Fruit fly (Drosophila melanogaster) whole organism, embryonic: ENCODE results near the gene schlank.

ENCODE experiments used
- C15 ChIP-seq: fragments of 200-800 bp; sonication (Bioruptor generic); IDR thresholded peaks from 3 replicates; pipeline ENCODE4 v1.3.6; 2022; ENCODE audit warnings: missing biosample characterization, missing genetic modification characterization
- CG11247 ChIP-seq: fragments of 200-800 bp; sonication (Bioruptor generic); IDR thresholded peaks from 2 replicates; pipeline ENCODE4 v1.3.6; 2022; ENCODE audit warnings: missing biosample characterization, missing genetic modification characterization
- CG11723 ChIP-seq: fragments of 200-800 bp; sonication (Bioruptor generic); optimal IDR thresholded peaks from 2 replicates; lab custom pipeline; 2017; ENCODE audit warnings: missing biosample characterization, mild to moderate bottlenecking, missing genetic modification characterization
- CG13287 ChIP-seq: fragments of 200-800 bp; sonication (Bioruptor generic); IDR thresholded peaks from 2 replicates; pipeline ENCODE4 v1.3.6; 2022; ENCODE audit warnings: missing biosample characterization, missing genetic modification characterization; ENCODE audit not compliant: partially characterized antibody
- CG13775 ChIP-seq: fragments of 200-800 bp; sonication (Bioruptor generic); optimal IDR thresholded peaks from 3 replicates; lab custom pipeline; 2017; ENCODE audit warnings: missing biosample characterization, mild to moderate bottlenecking, missing genetic modification characterization
- CG15073 ChIP-seq: fragments of 200-800 bp; sonication (Bioruptor generic); optimal IDR thresholded peaks from 2 replicates; lab custom pipeline; 2016; ENCODE audit warnings: missing biosample characterization, missing genetic modification characterization
- CG15696 ChIP-seq: fragments of 200-800 bp; sonication (Bioruptor generic); optimal IDR thresholded peaks from 2 replicates; lab custom pipeline; 2019; ENCODE audit warnings: missing biosample characterization, mild to moderate bottlenecking, missing genetic modification characterization, moderate library complexity
- CG18262 ChIP-seq: fragments of 200-800 bp; optimal IDR thresholded peaks from 3 replicates; lab custom pipeline; 2019; ENCODE audit warnings: missing biosample characterization, mild to moderate bottlenecking, missing genetic modification characterization, moderate library complexity
- CG2202 ChIP-seq: fragments of 200-800 bp; sonication (Bioruptor generic); optimal IDR thresholded peaks from 2 replicates; lab custom pipeline; 2018; ENCODE audit warnings: missing biosample characterization, mild to moderate bottlenecking, missing genetic modification characterization
- CG30431 ChIP-seq: fragments of 200-800 bp; sonication (Bioruptor generic); optimal IDR thresholded peaks from 2 replicates; lab custom pipeline; 2017; ENCODE audit warnings: missing biosample characterization, missing genetic modification characterization
- CG31365 ChIP-seq: fragments of 200-800 bp; sonication (Bioruptor generic); optimal IDR thresholded peaks from 2 replicates; lab custom pipeline; 2018; ENCODE audit warnings: missing biosample characterization, mild to moderate bottlenecking, missing genetic modification characterization
- CG32532 ChIP-seq: fragments of 200-800 bp; sonication (Bioruptor generic); IDR thresholded peaks from 2 replicates; pipeline ENCODE4 v1.3.6; 2022; ENCODE audit warnings: missing biosample characterization, missing genetic modification characterization
- CG4282 ChIP-seq: fragments of 200-800 bp; sonication (Bioruptor generic); optimal IDR thresholded peaks from 2 replicates; lab custom pipeline; 2016; ENCODE audit warnings: missing biosample characterization, missing genetic modification characterization
- CG4328 ChIP-seq: fragments of 200-800 bp; sonication (Bioruptor generic); optimal IDR thresholded peaks from 3 replicates; lab custom pipeline; 2017; ENCODE audit warnings: missing biosample characterization, missing genetic modification reagents, missing genetic modification characterization
- CG4404 ChIP-seq: fragments of 200-800 bp; sonication (Bioruptor generic); IDR thresholded peaks from 2 replicates; pipeline ENCODE4 v1.3.6; 2022; ENCODE audit warnings: missing biosample characterization, missing genetic modification characterization
- CG7271 ChIP-seq: fragments of 200-800 bp; sonication (Bioruptor generic); optimal IDR thresholded peaks from 2 replicates; lab custom pipeline; 2018; ENCODE audit warnings: missing biosample characterization, mild to moderate bottlenecking, missing genetic modification characterization, moderate library complexity
- CG7987 ChIP-seq: fragments of 200-800 bp; sonication (Bioruptor generic); optimal IDR thresholded peaks from 2 replicates; lab custom pipeline; 2018; ENCODE audit warnings: missing biosample characterization, mild to moderate bottlenecking, missing genetic modification characterization, moderate library complexity
- CG9215 ChIP-seq: fragments of 200-800 bp; sonication (Bioruptor generic); IDR thresholded peaks from 2 replicates; pipeline ENCODE4 v1.3.6; 2022; ENCODE audit warnings: missing biosample characterization, missing genetic modification characterization
- CG9437 ChIP-seq: fragments of 200-800 bp; sonication (Bioruptor generic); optimal IDR thresholded peaks from 2 replicates; lab custom pipeline; 2018; ENCODE audit warnings: missing biosample characterization, mild to moderate bottlenecking, missing genetic modification characterization
- Dll ChIP-seq: fragments of 200-800 bp; sonication (Bioruptor generic); IDR thresholded peaks from 4 replicates; pipeline ENCODE4 v1.3.6; 2022; ENCODE audit warnings: missing biosample characterization, missing genetic modification characterization; ENCODE audit not compliant: partially characterized antibody
- H2.0 ChIP-seq: fragments of 200-800 bp; sonication (Bioruptor generic); IDR thresholded peaks from 2 replicates; pipeline ENCODE4 v1.3.6; 2022; ENCODE audit warnings: missing biosample characterization, missing genetic modification characterization
- Hmr ChIP-seq: fragments of 200-800 bp; sonication (Bioruptor generic); optimal IDR thresholded peaks from 3 replicates; lab custom pipeline; 2017; ENCODE audit warnings: mild to moderate bottlenecking, missing biosample characterization, missing genetic modification reagents, missing genetic modification characterization
- Hr3 ChIP-seq: fragments of 200-800 bp; sonication (Bioruptor generic); optimal IDR thresholded peaks from 3 replicates; lab custom pipeline; 2016; ENCODE audit warnings: missing biosample characterization, missing genetic modification characterization
- Hr51 ChIP-seq, 2 experiments: fragments of 200-800 bp; sonication (Bioruptor generic); optimal IDR thresholded peaks; 2 replicates in 1 of 2; 3 replicates in 1 of 2; lab custom pipeline; 2016 to 2018; ENCODE audit warnings: missing biosample characterization in 2 of 2, missing genetic modification characterization in 2 of 2, mild to moderate bottlenecking in 1 of 2, moderate library complexity in 1 of 2
- Mad ChIP-seq: fragments of 200-800 bp; sonication (Bioruptor generic); optimal IDR thresholded peaks from 2 replicates; lab custom pipeline; 2016; ENCODE audit warnings: missing biosample characterization, missing genetic modification characterization
- Max ChIP-seq: fragments of 200-800 bp; sonication (Bioruptor generic); optimal IDR thresholded peaks from 2 replicates; lab custom pipeline; 2016; ENCODE audit warnings: missing biosample characterization, mild to moderate bottlenecking, missing genetic modification characterization
- PHDP ChIP-seq: fragments of 200-800 bp; sonication (Bioruptor generic); optimal IDR thresholded peaks from 3 replicates; lab custom pipeline; 2018; ENCODE audit warnings: missing biosample characterization, mild to moderate bottlenecking, missing genetic modification characterization, moderate library complexity
- Ravus ChIP-seq: fragments of 200-800 bp; sonication (Bioruptor generic); IDR thresholded peaks from 2 replicates; pipeline ENCODE4 v1.3.6; 2022; ENCODE audit warnings: missing biosample characterization, missing genetic modification characterization
- Rfx ChIP-seq: fragments of 200-800 bp; sonication (Bioruptor generic); IDR thresholded peaks from 2 replicates; pipeline ENCODE4 v1.3.6; 2022; ENCODE audit warnings: missing biosample characterization, missing genetic modification characterization
- ara ChIP-seq: fragments of 200-800 bp; sonication (Bioruptor generic); IDR thresholded peaks from 2 replicates; pipeline ENCODE4 v1.3.6; 2022; ENCODE audit warnings: missing biosample characterization, missing genetic modification characterization
- ash1 ChIP-seq: fragments of 200-800 bp; sonication (Bioruptor generic); optimal IDR thresholded peaks from 2 replicates; lab custom pipeline; 2018; ENCODE audit warnings: missing biosample characterization, mild to moderate bottlenecking, missing genetic modification characterization
- bab2 ChIP-seq: fragments of 200-800 bp; sonication (Bioruptor generic); optimal IDR thresholded peaks from 2 replicates; lab custom pipeline; 2016; ENCODE audit warnings: missing biosample characterization, missing genetic modification characterization
- bcd ChIP-seq: fragments of 200-800 bp; sonication (Bioruptor generic); optimal IDR thresholded peaks from 2 replicates; lab custom pipeline; 2017; ENCODE audit warnings: missing biosample characterization, mild to moderate bottlenecking, missing genetic modification characterization
- dm ChIP-seq: fragments of 200-800 bp; sonication (Bioruptor generic); optimal IDR thresholded peaks from 3 replicates; lab custom pipeline; 2016; ENCODE audit warnings: missing biosample characterization, missing genetic modification characterization
- ewg ChIP-seq: fragments of 200-800 bp; sonication (Bioruptor generic); optimal IDR thresholded peaks from 3 replicates; lab custom pipeline; 2017; ENCODE audit warnings: mild to moderate bottlenecking, missing biosample characterization, missing genetic modification reagents, missing genetic modification characterization
- eyg ChIP-seq: fragments of 200-800 bp; sonication (Bioruptor generic); optimal IDR thresholded peaks from 3 replicates; lab custom pipeline; 2016; ENCODE audit warnings: missing biosample characterization, missing genetic modification characterization
- gro ChIP-seq: fragments of 200-800 bp; sonication (Bioruptor generic); optimal IDR thresholded peaks from 2 replicates; lab custom pipeline; 2016; ENCODE audit warnings: missing biosample characterization, missing genetic modification characterization
- gsb ChIP-seq: fragments of 200-800 bp; sonication (Bioruptor generic); IDR thresholded peaks from 2 replicates; pipeline ENCODE4 v1.3.6; 2022; ENCODE audit warnings: missing biosample characterization, missing genetic modification characterization
- h ChIP-seq: fragments of >200 bp; optimal IDR thresholded peaks from 2 replicates; lab custom pipeline; 2017
- inv ChIP-seq: fragments of 200-800 bp; sonication (Bioruptor generic); IDR thresholded peaks from 2 replicates; pipeline ENCODE4 v1.3.6; 2022; ENCODE audit warnings: missing biosample characterization, missing genetic modification characterization; ENCODE audit not compliant: partially characterized antibody
- lilli ChIP-seq: fragments of 200-800 bp; sonication (Bioruptor generic); optimal IDR thresholded peaks from 3 replicates; lab custom pipeline; 2016; ENCODE audit warnings: missing biosample characterization, missing genetic modification characterization
- maf-S ChIP-seq: fragments of 200-800 bp; sonication (Bioruptor generic); optimal IDR thresholded peaks from 2 replicates; lab custom pipeline; 2016; ENCODE audit warnings: missing biosample characterization, missing genetic modification characterization
- mam ChIP-seq: fragments of 200-800 bp; sonication (Bioruptor generic); optimal IDR thresholded peaks from 3 replicates; lab custom pipeline; 2016; ENCODE audit warnings: missing biosample characterization, missing genetic modification characterization
- nerfin-1 ChIP-seq: fragments of 200-800 bp; sonication (Bioruptor generic); optimal IDR thresholded peaks from 3 replicates; lab custom pipeline; 2019; ENCODE audit warnings: missing biosample characterization, mild to moderate bottlenecking, missing genetic modification characterization, moderate library complexity
- sens-2 ChIP-seq: fragments of 200-800 bp; sonication (Bioruptor generic); IDR thresholded peaks from 2 replicates; pipeline ENCODE4 v1.3.6; 2022; ENCODE audit warnings: missing biosample characterization, missing genetic modification characterization
- slou ChIP-seq: fragments of 200-800 bp; sonication (Bioruptor generic); optimal IDR thresholded peaks from 3 replicates; lab custom pipeline; 2016; ENCODE audit warnings: missing biosample characterization, missing genetic modification characterization
- so ChIP-seq: fragments of 200-800 bp; sonication (Bioruptor generic); IDR thresholded peaks from 3 replicates; pipeline ENCODE4 v1.3.6; 2022; ENCODE audit warnings: missing biosample characterization, missing genetic modification characterization
- ssp ChIP-seq: fragments of 200-800 bp; sonication (Bioruptor generic); IDR thresholded peaks from 2 replicates; pipeline ENCODE4 v1.3.6; 2022; ENCODE audit warnings: missing biosample characterization, missing genetic modification characterization
- stc ChIP-seq: fragments of 200-800 bp; sonication (Bioruptor generic); IDR thresholded peaks from 2 replicates; pipeline ENCODE4 v1.3.6; 2022; ENCODE audit warnings: missing biosample characterization, missing genetic modification characterization
- zen ChIP-seq: fragments of 200-800 bp; sonication (Bioruptor generic); optimal IDR thresholded peaks from 3 replicates; lab custom pipeline; 2018; ENCODE audit warnings: missing biosample characterization, mild to moderate bottlenecking, missing genetic modification characterization, moderate library complexity
- zfh2 ChIP-seq: fragments of 200-800 bp; sonication (Bioruptor generic); optimal IDR thresholded peaks from 2 replicates; lab custom pipeline; 2016; ENCODE audit warnings: missing biosample characterization, missing genetic modification characterization

schlank gene

dm6 chrX:6265456-6265877 is 1.6 kb downstream of the schlank start (continued):
- peak; percentile 92 for TF ChIP-seq nerfin-1 (tag; lab: Kevin White, UChicago)
- 0 out of 2 replicates have a peak, but pooled peaks have one; percentile 34 for TF ChIP-seq inv (GFP tag; lab: Robert Waterston, UW)
- peak; percentile 98 for TF ChIP-seq CG18262
- peak; percentile 94 for TF ChIP-seq CG4282
- peak; percentile 81 for TF ChIP-seq CG15696
- peak; percentile 96 for TF ChIP-seq Hr3 (GFP tag; lab: Kevin White, UChicago)
- TF ChIP-seq PHDP (tag; lab: Kevin White, UChicago), result peak; percentile 96
- TF ChIP-seq lilli (GFP tag; lab: Kevin White, UChicago), result peak; percentile 96
- peak; percentile 94 for TF ChIP-seq mam (GFP tag; lab: Kevin White, UChicago)
- TF ChIP-seq CG15073 (GFP tag; lab: Kevin White, UChicago), result peak; percentile 82
- TF ChIP-seq CG11247 (GFP tag; lab: Robert Waterston, UW), result peak; percentile 82
- peak; percentile 90 to 99 for TF ChIP-seq Hr51 (GFP tag; optimal IDR thresholded peaks at IDR 0.05; lab: Kevin White, UChicago)
- peak; percentile 86 for TF ChIP-seq eyg
- peak; percentile 88 for TF ChIP-seq CG9215 (GFP tag; lab: Robert Waterston, UW)
- no peak for TF ChIP-seq ash1 (GFP tag; lab: Kevin White, UChicago)
- peak; percentile 88 for TF ChIP-seq H2.0 (GFP tag; lab: Robert Waterston, UW)
- TF ChIP-seq CG31365, result peak; percentile 86
- peak; percentile 92 for TF ChIP-seq ara (GFP tag; lab: Robert Waterston, UW)
- peak; percentile 96 for TF ChIP-seq bcd (GFP tag; lab: Kevin White, UChicago)
- TF ChIP-seq so (GFP tag; lab: Robert Waterston, UW), result peak; percentile 97
- peak; percentile 94 for TF ChIP-seq CG11723 (GFP tag; lab: Kevin White, UChicago)
- peak; percentile 78 for TF ChIP-seq CG7987 (GFP tag; lab: Kevin White, UChicago)
- TF ChIP-seq CG32532 (GFP tag; lab: Robert Waterston, UW), result peak; percentile 86
- TF ChIP-seq CG13775 (GFP tag; lab: Kevin White, UChicago), result peak; percentile 94
- peak; percentile 95 for TF ChIP-seq ewg (GFP tag; lab: Kevin White, UChicago)
- peak; percentile 84 for TF ChIP-seq ssp (GFP tag; lab: Robert Waterston, UW)
- TF ChIP-seq bab2, result peak; percentile 95
- TF ChIP-seq CG9437 (GFP tag; lab: Kevin White, UChicago), result peak; percentile 95
- TF ChIP-seq h (lab: Kevin White, UChicago), result no peak
- peak; percentile 83 for TF ChIP-seq CG4404
- TF ChIP-seq slou, result peak; percentile 85
- TF ChIP-seq gro (GFP tag; lab: Kevin White, UChicago), result peak; percentile 88
- peak; percentile 82 for TF ChIP-seq CG2202
- TF ChIP-seq stc (GFP tag; lab: Robert Waterston, UW), result peak; percentile 95
- peak; percentile 82 for TF ChIP-seq C15 (GFP tag; lab: Robert Waterston, UW)
- peak; percentile 86 for TF ChIP-seq zen (tag; lab: Kevin White, UChicago)
- TF ChIP-seq Max (GFP tag; lab: Kevin White, UChicago), result peak; percentile 97
- TF ChIP-seq Hmr (GFP tag; lab: Kevin White, UChicago), result peak; percentile 96
- peak; percentile 94 for TF ChIP-seq CG30431
- TF ChIP-seq zfh2, result peak; percentile 89
- TF ChIP-seq CG13287 (GFP tag; lab: Robert Waterston, UW), result peak; percentile 39; the same call in 1 of the 2 replicates
- TF ChIP-seq Mad (GFP tag; lab: Kevin White, UChicago), result peak; percentile 95
- no peak for TF ChIP-seq Dll (GFP tag; lab: Robert Waterston, UW)
- peak; percentile 89 for TF ChIP-seq gsb (GFP tag; lab: Robert Waterston, UW)
- TF ChIP-seq sens-2, result peak; percentile 90
- TF ChIP-seq Rfx (GFP tag; lab: Robert Waterston, UW), result peak; percentile 88
- peak; percentile 94 for TF ChIP-seq maf-S (GFP tag; lab: Kevin White, UChicago)
- TF ChIP-seq CG7271 (tag; lab: Kevin White, UChicago), result peak; percentile 57
- peak; percentile 83 for TF ChIP-seq Ravus (GFP tag; lab: Robert Waterston, UW)
- peak; percentile 87 for TF ChIP-seq dm (GFP tag; lab: Kevin White, UChicago)
- peak; percentile 90 for TF ChIP-seq CG4328 (GFP tag; lab: Kevin White, UChicago)
